Fruit fly (Drosophila melanogaster) whole organism, adult: ENCODE data around the gene CG11584.

ENCODE experiments used
- CG11617 ChIP-seq: fragments of 200-800 bp; sonication (Bioruptor generic); optimal IDR thresholded peaks from 2 replicates; lab custom pipeline; 2017; ENCODE audit warnings: mild to moderate bottlenecking, missing biosample characterization, missing genetic modification reagents, missing genetic modification characterization
- CG12768 ChIP-seq: fragments of 200-800 bp; sonication (Bioruptor generic); optimal IDR thresholded peaks from 2 replicates; lab custom pipeline; 2017; ENCODE audit warnings: missing biosample characterization, missing genetic modification characterization, mild to moderate bottlenecking, moderate library complexity, missing genetic modification reagents
- CG14711 ChIP-seq: fragments of 200-800 bp; sonication (Bioruptor generic); optimal IDR thresholded peaks from 2 replicates; lab custom pipeline; 2018; ENCODE audit warnings: missing biosample characterization, mild to moderate bottlenecking, missing genetic modification characterization, moderate library complexity
- CG1620 ChIP-seq: fragments of 200-800 bp; sonication (Bioruptor generic); optimal IDR thresholded peaks from 2 replicates; lab custom pipeline; 2016; ENCODE audit warnings: missing biosample characterization, missing genetic modification characterization
- CG33017 ChIP-seq: fragments of 200-800 bp; sonication (Bioruptor generic); optimal IDR thresholded peaks from 2 replicates; lab custom pipeline; 2018; ENCODE audit warnings: missing biosample characterization, mild to moderate bottlenecking, missing genetic modification characterization, moderate library complexity
- CG5204 ChIP-seq: fragments of 200-800 bp; sonication (Bioruptor generic); optimal IDR thresholded peaks from 2 replicates; lab custom pipeline; 2016; ENCODE audit warnings: missing biosample characterization, missing genetic modification characterization
- CG7045 ChIP-seq: fragments of 200-800 bp; sonication (Bioruptor generic); optimal IDR thresholded peaks from 2 replicates; lab custom pipeline; 2017; ENCODE audit warnings: missing biosample characterization, mild to moderate bottlenecking, missing genetic modification characterization
- CG7101 ChIP-seq: fragments of 200-800 bp; sonication (Bioruptor generic); optimal IDR thresholded peaks from 2 replicates; lab custom pipeline; 2018; ENCODE audit warnings: missing biosample characterization, mild to moderate bottlenecking, missing genetic modification characterization, moderate library complexity
- Clk ChIP-seq: fragments of 200-800 bp; sonication (Bioruptor generic); optimal IDR thresholded peaks from 2 replicates; lab custom pipeline; 2017; ENCODE audit warnings: missing biosample characterization, missing genetic modification characterization
- Crg-1 ChIP-seq: fragments of 200-800 bp; sonication (Bioruptor generic); optimal IDR thresholded peaks from 2 replicates; lab custom pipeline; 2016; ENCODE audit warnings: missing biosample characterization, missing genetic modification characterization
- Hr96 ChIP-seq: fragments of 200-800 bp; sonication (Bioruptor generic); optimal IDR thresholded peaks from 2 replicates; lab custom pipeline; 2016; ENCODE audit warnings: missing biosample characterization, missing genetic modification characterization
- Mnt ChIP-seq: fragments of 200-800 bp; sonication (Bioruptor generic); optimal IDR thresholded peaks from 2 replicates; lab custom pipeline; 2016; ENCODE audit warnings: missing biosample characterization, mild to moderate bottlenecking, missing genetic modification characterization
- bab1 ChIP-seq: fragments of 200-800 bp; sonication (Bioruptor generic); optimal IDR thresholded peaks from 3 replicates; lab custom pipeline; 2019; ENCODE audit warnings: missing biosample characterization, mild to moderate bottlenecking, missing genetic modification characterization, moderate library complexity
- cic ChIP-seq: fragments of 200-800 bp; sonication (Bioruptor generic); optimal IDR thresholded peaks from 2 replicates; lab custom pipeline; 2017; ENCODE audit warnings: missing biosample characterization, mild to moderate bottlenecking, missing genetic modification characterization, moderate library complexity
- cnc ChIP-seq, 2 experiments: fragments of >200 bp; optimal IDR thresholded peaks; 2 replicates each; lab custom pipeline; 2017
- kay ChIP-seq: fragments of 200-800 bp; sonication (Bioruptor generic); peaks from one replicate; lab custom pipeline; 2016; ENCODE audit warnings: missing biosample characterization, missing genetic modification characterization, borderline replicate concordance
- ovo ChIP-seq: fragments of 200-800 bp; sonication (Bioruptor generic); optimal IDR thresholded peaks from 2 replicates; lab custom pipeline; 2016; ENCODE audit warnings: missing biosample characterization, missing genetic modification characterization
- pad ChIP-seq: fragments of 200-800 bp; sonication (Bioruptor generic); optimal IDR thresholded peaks from 3 replicates; lab custom pipeline; 2017; ENCODE audit warnings: missing biosample characterization, missing genetic modification characterization, mild to moderate bottlenecking, moderate library complexity, missing genetic modification reagents
- tj ChIP-seq: fragments of 200-800 bp; sonication (Bioruptor generic); optimal IDR thresholded peaks from 3 replicates; lab custom pipeline; 2017; ENCODE audit warnings: missing biosample characterization, mild to moderate bottlenecking, missing genetic modification characterization, moderate library complexity
- toe ChIP-seq: fragments of 200-800 bp; sonication (Bioruptor generic); optimal IDR thresholded peaks from 2 replicates; lab custom pipeline; 2016; ENCODE audit warnings: missing biosample characterization, missing genetic modification characterization

Gene CG11584

DNA sequence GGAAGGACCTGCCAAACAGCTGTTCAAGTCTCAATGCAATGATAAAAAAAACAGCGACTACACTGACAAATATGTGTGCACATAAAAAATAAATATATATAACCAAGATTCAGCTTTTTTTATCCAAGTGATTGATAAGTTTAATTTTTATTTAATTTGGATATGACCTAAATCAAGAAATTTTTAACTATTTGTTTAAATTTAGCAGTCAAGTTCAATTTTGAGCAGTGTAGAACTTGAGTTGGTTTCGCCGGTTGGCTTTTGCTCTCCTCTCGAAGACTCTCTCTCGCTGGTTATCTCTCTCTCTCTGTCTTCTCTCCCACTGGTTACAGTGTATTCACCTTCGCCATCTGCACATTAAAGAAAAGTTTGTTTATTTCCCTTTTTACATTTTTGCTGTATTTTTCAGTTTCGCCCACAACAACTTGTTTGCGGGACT lies 37.2 kb downstream of the CG11584 start:
- TF ChIP-seq CG1620 (GFP tag; lab: Kevin White, UChicago): peak; percentile 38
- no peak for TF ChIP-seq Clk
- TF ChIP-seq CG14711 (tag; lab: Kevin White, UChicago): peak; percentile 86
- no peak for TF ChIP-seq ovo (GFP tag; lab: Kevin White, UChicago)
- peak; percentile 68 for TF ChIP-seq CG11617 (GFP tag; lab: Kevin White, UChicago)
- no peak for TF ChIP-seq Mnt (GFP tag; lab: Kevin White, UChicago)
- no peak for TF ChIP-seq CG5204
- TF ChIP-seq CG7045 (GFP tag; lab: Kevin White, UChicago): peak; percentile 71
- TF ChIP-seq pad (GFP tag; lab: Kevin White, UChicago): peak; percentile 52
- TF ChIP-seq cic (GFP tag; lab: Kevin White, UChicago): no peak
- peak; percentile 40 for TF ChIP-seq CG12768 (GFP tag; lab: Kevin White, UChicago)
- peak; percentile 23 for TF ChIP-seq tj (GFP tag; lab: Kevin White, UChicago)
- peak; percentile 29 for TF ChIP-seq toe
- peak; percentile 92 for TF ChIP-seq bab1 (GFP tag; lab: Kevin White, UChicago)
- TF ChIP-seq CG7101 (tag; lab: Kevin White, UChicago): peak; percentile 83
- peak; percentile 4 for TF ChIP-seq Hr96 (GFP tag; lab: Kevin White, UChicago)
- no peak for TF ChIP-seq cnc (optimal IDR thresholded peaks at IDR 0.05; lab: Kevin White, UChicago)
- peak; percentile 65 for TF ChIP-seq CG33017 (tag; lab: Kevin White, UChicago)
- TF ChIP-seq kay (GFP tag; lab: Kevin White, UChicago): no peak
- no peak for TF ChIP-seq Crg-1 (GFP tag; lab: Kevin White, UChicago)

DNA sequence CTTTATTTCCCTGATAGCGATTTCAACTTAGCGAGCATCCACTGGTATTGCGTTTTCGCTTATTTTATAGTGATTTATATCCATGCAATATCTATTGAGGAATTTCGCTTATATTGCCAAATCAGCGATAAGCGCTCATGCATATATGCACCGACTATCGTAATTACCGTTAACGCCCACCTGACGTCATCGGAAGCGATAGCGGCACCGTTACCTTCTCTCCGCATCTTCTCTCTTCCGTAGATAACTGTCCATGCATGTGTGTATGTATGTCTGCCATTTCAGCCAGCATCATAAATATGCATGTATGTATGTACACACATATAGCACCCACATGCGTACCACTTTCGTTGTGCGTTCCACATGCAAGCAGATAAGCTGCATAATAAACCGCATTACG lies 40.4 kb downstream of the CG11584 start:
- TF ChIP-seq pad (GFP tag; lab: Kevin White, UChicago) (peak; percentile 51), bab1 (GFP tag; lab: Kevin White, UChicago) (peak; percentile 9), ovo (GFP tag; lab: Kevin White, UChicago) (peak; percentile 94), CG7101 (tag; lab: Kevin White, UChicago) (no peak)

DNA sequence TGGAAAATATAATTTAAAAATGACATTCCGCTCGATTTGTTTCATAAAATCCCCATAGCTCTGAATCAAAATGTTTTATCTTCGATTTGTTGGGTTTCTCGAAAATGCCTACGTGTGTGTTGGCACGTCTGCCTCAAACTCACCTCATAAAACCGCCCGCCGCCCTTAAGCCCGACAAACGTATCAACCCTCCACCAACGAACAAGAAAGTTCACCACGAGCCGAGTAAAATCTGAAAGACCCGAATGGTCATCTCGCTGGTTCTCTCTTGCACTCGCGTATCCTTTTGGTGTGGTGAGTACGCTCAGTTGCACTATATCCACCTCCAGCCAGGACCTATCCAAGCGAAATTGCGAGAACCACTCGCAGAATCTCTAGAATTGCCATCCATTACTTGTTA lies 41.2 kb downstream of the CG11584 start:
- TF ChIP-seq tj (GFP tag; lab: Kevin White, UChicago): peak; percentile 6
- no peak for TF ChIP-seq pad (GFP tag; lab: Kevin White, UChicago)

DNA sequence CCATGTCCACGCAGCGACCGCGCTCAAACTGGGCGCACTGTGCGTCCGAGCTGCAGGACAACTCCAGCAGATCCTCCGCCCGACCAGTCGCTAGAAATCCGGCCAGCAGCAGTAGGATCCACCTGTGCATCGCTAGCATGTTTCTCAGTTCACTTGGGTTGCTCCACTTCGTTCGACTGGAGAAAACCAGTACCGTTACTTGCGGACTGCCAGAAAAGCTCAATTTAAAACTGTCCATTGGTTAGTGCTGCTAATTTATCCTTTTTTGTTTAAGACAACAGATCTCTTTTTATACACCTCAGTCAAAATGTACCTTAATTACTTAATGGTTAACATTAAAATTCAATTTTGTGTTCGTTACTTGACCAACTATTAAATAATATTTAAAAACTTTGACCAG lies 44.8 kb downstream of the CG11584 start, which contains the start of gene CG11674:
TSS of gene CG11674 (minus strand) at position 215 of the 400 bp plus-strand sequence.
- TF ChIP-seq CG1620 (GFP tag; lab: Kevin White, UChicago) (no peak), ovo (GFP tag; lab: Kevin White, UChicago) (peak; percentile 76), pad (GFP tag; lab: Kevin White, UChicago) (peak; percentile 55)

DNA sequence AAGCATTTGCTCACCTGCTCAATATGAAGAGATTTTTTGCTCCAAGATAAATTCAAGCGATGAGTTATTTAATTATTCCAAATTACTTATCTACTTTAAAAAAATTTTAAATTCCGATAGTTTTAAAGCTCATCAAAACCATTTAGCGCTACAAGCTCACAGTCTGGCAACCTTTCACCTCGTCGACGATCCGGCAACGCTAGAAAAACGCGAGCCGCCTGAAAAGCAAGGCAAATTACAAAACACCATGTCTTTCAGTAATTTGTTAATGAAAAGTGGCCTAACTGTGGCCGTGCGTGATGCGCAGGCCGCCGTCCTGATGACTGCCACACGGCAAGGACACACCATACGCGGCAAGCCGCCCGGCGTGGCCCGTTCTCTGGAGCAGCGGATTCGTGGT lies 45.3 kb downstream of the CG11584 start, which contains the start of gene mRpL38:
TSS of gene mRpL38 (plus strand) at position 197 of the 400 bp plus-strand sequence.
- TF ChIP-seq ovo (GFP tag; lab: Kevin White, UChicago): no peak
- TF ChIP-seq CG14711 (tag; lab: Kevin White, UChicago): no peak
- TF ChIP-seq cic (GFP tag; lab: Kevin White, UChicago): no peak
- no peak for TF ChIP-seq CG5204
- no peak for TF ChIP-seq bab1 (GFP tag; lab: Kevin White, UChicago)
- TF ChIP-seq Clk: no peak

DNA sequence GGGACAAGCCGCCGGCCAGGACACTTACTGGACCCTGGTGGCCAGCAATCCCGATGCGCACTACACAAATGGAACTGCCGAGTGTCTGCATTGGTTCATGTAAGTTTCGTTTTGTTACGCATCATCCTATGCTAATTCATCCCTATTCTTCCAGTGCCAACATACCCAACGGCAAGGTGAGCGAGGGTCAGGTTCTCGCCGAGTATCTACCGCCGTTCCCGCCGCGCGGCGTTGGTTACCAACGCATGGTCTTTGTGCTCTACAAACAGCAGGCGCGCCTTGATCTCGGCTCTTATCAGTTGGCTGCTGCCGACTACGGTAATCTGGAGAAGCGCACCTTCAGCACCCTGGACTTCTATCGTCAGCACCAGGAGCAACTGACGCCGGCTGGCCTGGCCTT lies 46.2 kb downstream of the CG11584 start:
- TF ChIP-seq toe (no peak), cic (GFP tag; lab: Kevin White, UChicago) (no peak), Crg-1 (GFP tag; lab: Kevin White, UChicago) (no peak), Clk (no peak), kay (GFP tag; lab: Kevin White, UChicago) (no peak), CG14711 (tag; lab: Kevin White, UChicago) (no peak), ovo (GFP tag; lab: Kevin White, UChicago) (no peak), CG7045 (GFP tag; lab: Kevin White, UChicago) (no peak), Mnt (GFP tag; lab: Kevin White, UChicago) (no peak), tj (GFP tag; lab: Kevin White, UChicago) (no peak), pad (GFP tag; lab: Kevin White, UChicago) (no peak), CG11617 (GFP tag; lab: Kevin White, UChicago) (no peak), CG5204 (no peak)
